Fruit fly (Drosophila melanogaster): ENCODE measurements around the gene sl.

The sl gene

DNA sequence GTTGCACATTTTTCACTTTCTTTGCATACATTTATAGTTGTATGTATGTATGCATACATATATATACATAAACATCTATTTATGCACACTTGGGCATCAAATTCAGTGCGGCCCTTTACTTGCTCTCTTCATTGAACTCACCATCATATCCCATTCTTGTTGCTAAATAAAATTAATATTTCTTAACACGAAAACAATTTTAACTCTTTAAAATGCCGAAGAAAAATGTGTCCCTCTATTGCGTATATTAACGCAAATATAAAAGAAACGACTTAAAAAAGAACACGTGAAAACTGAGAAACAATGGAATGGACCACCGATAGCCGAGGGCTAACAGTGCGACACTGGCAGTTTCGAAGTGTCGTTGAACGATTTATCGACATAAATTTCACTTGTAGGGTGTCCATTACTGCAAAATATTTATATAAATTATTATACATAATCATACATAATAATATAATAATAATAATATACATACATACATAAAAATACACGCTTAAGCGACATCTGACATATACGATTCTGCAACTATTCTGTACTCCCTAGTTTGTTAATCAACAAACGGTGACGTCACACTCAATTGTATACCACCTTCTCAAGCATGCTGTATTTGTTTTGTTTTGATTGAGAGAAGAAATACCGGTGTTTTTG is 8.7 kb downstream of the sl start, which contains the start of the genes U2af50 and PIG-Q (continued):
- peak; percentile 98 for TF ChIP-seq row (GFP tag; IDR thresholded peaks at IDR 0.05)
- TF ChIP-seq grn (GFP tag; optimal IDR thresholded peaks at IDR 0.05), result no peak
- peak; percentile 47 for TF ChIP-seq CG8089 (GFP tag; optimal IDR thresholded peaks at IDR 0.05)
- peak; percentile 84 for TF ChIP-seq CG18476 (GFP tag; optimal IDR thresholded peaks at IDR 0.05)
- TF ChIP-seq cad (GFP tag; optimal IDR thresholded peaks at IDR 0.05), result no peak
- peak; percentile 95 for TF ChIP-seq CG2678 (tag; optimal IDR thresholded peaks at IDR 0.05)
- peak; percentile 1 for TF ChIP-seq zf30C (GFP tag; optimal IDR thresholded peaks at IDR 0.05)
- peak; percentile 94 for TF ChIP-seq Xbp1 (GFP tag; optimal IDR thresholded peaks at IDR 0.05)
- peak; percentile 52 to 53 for TF ChIP-seq Pdp1 (GFP tag; optimal IDR thresholded peaks at IDR 0.05)
- TF ChIP-seq CG34422 (GFP tag; IDR thresholded peaks at IDR 0.05), result peak; percentile 95; the same call in 1 of the 3 replicates
- TF ChIP-seq Tbp (GFP tag; optimal IDR thresholded peaks at IDR 0.05), result no peak
- TF ChIP-seq btn (GFP tag; optimal IDR thresholded peaks at IDR 0.05), result no peak
- TF ChIP-seq CG1529 (GFP tag; optimal IDR thresholded peaks at IDR 0.05), result peak; percentile 83
- TF ChIP-seq Antp (GFP tag; optimal IDR thresholded peaks at IDR 0.05), result peak; percentile 72
- TF ChIP-seq CG8290 (GFP tag; optimal IDR thresholded peaks at IDR 0.05), result peak; percentile 79
- TF ChIP-seq CG8290 (tag; optimal IDR thresholded peaks at IDR 0.05), result peak in 1 of 2 experiments; percentile 19
- TF ChIP-seq Hand (GFP tag; optimal IDR thresholded peaks at IDR 0.05), result peak; percentile 81
- peak; percentile 94 for TF ChIP-seq sob (GFP tag; IDR thresholded peaks at IDR 0.05)
- peak; percentile 17 for TF ChIP-seq Dp (GFP tag; optimal IDR thresholded peaks at IDR 0.05)
- peak; percentile 84 for TF ChIP-seq Max (GFP tag; optimal IDR thresholded peaks at IDR 0.05)
- no peak for TF ChIP-seq sna (GFP tag; IDR thresholded peaks at IDR 0.05; ENCODE audit: partially characterized antibody)
- no peak; the same call in 1 of the 2 replicates for TF ChIP-seq stc (GFP tag; IDR thresholded peaks at IDR 0.05)
- TF ChIP-seq abd-A (tag; optimal IDR thresholded peaks at IDR 0.05), result no peak
- TF ChIP-seq p53 (GFP tag; optimal IDR thresholded peaks at IDR 0.05), result no peak
- TF ChIP-seq Doc3 (GFP tag; IDR thresholded peaks at IDR 0.05; ENCODE audit: partially characterized antibody), result no peak
- peak; percentile 93 for TF ChIP-seq zfh1 (GFP tag; IDR thresholded peaks at IDR 0.05)
- peak in 1 of 3 experiments; percentile 44 for TF ChIP-seq Stat92E (GFP tag; optimal IDR thresholded peaks at IDR 0.05)
- peak; percentile 73 for TF ChIP-seq CG11560 (tag; IDR thresholded peaks at IDR 0.05)
- TF ChIP-seq CG3163 (GFP tag; optimal IDR thresholded peaks at IDR 0.05), result peak; percentile 32
- peak; percentile 84 for TF ChIP-seq CG7271 (tag; optimal IDR thresholded peaks at IDR 0.05)
- no peak for TF ChIP-seq Lpt (GFP tag; optimal IDR thresholded peaks at IDR 0.05)
- peak; percentile 42; the same call in 1 of the 3 replicates for TF ChIP-seq HLH4C (GFP tag; IDR thresholded peaks at IDR 0.05; ENCODE audit: partially characterized antibody)
- peak; percentile 85 for TF ChIP-seq CG2875 (GFP tag; optimal IDR thresholded peaks at IDR 0.05)
- peak; percentile 91 for TF ChIP-seq ssp (GFP tag; IDR thresholded peaks at IDR 0.05)
- peak; percentile 76 for TF ChIP-seq cato (GFP tag; optimal IDR thresholded peaks at IDR 0.05; ENCODE audit: borderline replicate concordance)
- TF ChIP-seq CG6689 (GFP tag; IDR thresholded peaks at IDR 0.05), result peak; percentile 100
- peak; percentile 93 for TF ChIP-seq dmrt99B (tag; optimal IDR thresholded peaks at IDR 0.05)
- peak; percentile 15 for TF ChIP-seq disco-r (GFP tag; optimal IDR thresholded peaks at IDR 0.05)
- peak; percentile 94 for TF ChIP-seq Fer3 (tag; optimal IDR thresholded peaks at IDR 0.05)
- TF ChIP-seq CG4730 (GFP tag; IDR thresholded peaks at IDR 0.05), result no peak; the same call in 1 of the 2 replicates
- TF ChIP-seq Dad (GFP tag; optimal IDR thresholded peaks at IDR 0.05), result peak; percentile 45
- TF ChIP-seq slou (GFP tag; optimal IDR thresholded peaks at IDR 0.05), result peak; percentile 71
- TF ChIP-seq CG10979 (tag; optimal IDR thresholded peaks at IDR 0.05), result peak; percentile 92
- peak; percentile 82 for TF ChIP-seq ro (GFP tag; IDR thresholded peaks at IDR 0.05)
- peak; percentile 92 for TF ChIP-seq CG15696 (tag; optimal IDR thresholded peaks at IDR 0.05)
- peak; percentile 87 for TF ChIP-seq Drgx (GFP tag; IDR thresholded peaks at IDR 0.05)
- no peak for TF ChIP-seq CG34224 (GFP tag; IDR thresholded peaks at IDR 0.05; ENCODE audit: partially characterized antibody)
- TF ChIP-seq H15 (GFP tag; IDR thresholded peaks at IDR 0.05), result peak; percentile 89
- TF ChIP-seq Adf1 (GFP tag; IDR thresholded peaks at IDR 0.05), result peak; percentile 63

Measured in whole organism, embryonic.